Fruit fly (Drosophila melanogaster): ENCODE measurements around the gene CG3587.

CG3587 gene

DNA sequence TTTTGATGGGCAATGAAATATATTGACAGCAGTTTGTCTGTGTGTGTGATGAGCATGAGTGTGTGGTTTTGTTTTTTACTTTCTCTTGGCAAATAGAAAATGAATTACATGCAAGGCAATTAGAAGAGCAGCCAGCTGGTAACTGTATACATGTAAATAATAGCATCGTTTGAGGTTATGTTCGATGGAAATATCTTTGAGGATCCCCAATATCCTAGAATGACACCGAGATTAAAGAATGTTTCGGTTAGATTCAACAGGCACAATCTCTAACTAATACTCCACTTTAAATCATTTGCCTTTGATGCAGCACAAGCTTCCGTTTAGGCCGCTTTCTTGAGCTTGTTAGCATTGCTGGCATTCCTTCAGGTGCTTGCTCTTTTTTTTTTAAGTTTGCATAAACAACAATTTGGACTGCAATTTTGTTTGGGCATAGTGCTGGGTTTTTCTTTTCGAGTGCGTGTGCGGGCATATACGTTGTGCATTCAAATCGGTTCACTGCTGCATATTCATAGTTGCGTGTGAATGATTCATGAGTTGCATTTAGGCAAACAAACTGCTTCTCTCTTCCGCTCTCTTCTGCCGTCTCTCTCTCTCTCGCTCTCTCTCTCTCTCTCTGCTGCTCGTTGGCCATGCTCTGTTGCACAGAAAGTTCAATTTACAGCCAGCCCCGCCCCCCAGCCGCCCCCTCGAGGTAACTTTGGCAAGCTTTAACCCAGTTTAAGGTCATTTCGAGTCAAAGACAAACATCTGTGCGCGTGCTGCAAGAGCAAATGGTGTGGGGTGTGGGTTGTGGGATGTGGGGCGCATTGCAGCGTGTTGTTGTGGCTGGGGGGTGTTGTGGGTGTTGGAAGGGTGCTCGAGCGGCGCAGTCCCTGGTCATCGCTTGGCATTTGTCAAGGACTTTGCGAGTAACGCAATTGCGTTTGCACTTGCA, 24.6 kb downstream of the CG3587 start:
- peak; percentile 35; the same call in 1 of the 2 replicates for TF ChIP-seq Ets98B (GFP tag; IDR thresholded peaks at IDR 0.05)
- no peak for TF ChIP-seq CG15710 (tag; optimal IDR thresholded peaks at IDR 0.05)
- TF ChIP-seq EcR (GFP tag; optimal IDR thresholded peaks at IDR 0.05) = peak; percentile 66
- no peak for TF ChIP-seq CG10348 (GFP tag; IDR thresholded peaks at IDR 0.05)
- 0 out of 3 replicates have a peak, but pooled peaks have one; percentile 12 for TF ChIP-seq fd96Ca (GFP tag; IDR thresholded peaks at IDR 0.05)
- peak; percentile 22 for TF ChIP-seq CG13204 (GFP tag; optimal IDR thresholded peaks at IDR 0.05)
- TF ChIP-seq gl (tag; optimal IDR thresholded peaks at IDR 0.05) = no peak
- no peak for TF ChIP-seq Pif1A (GFP tag; optimal IDR thresholded peaks at IDR 0.05)
- TF ChIP-seq rn (GFP tag; IDR thresholded peaks at IDR 0.05) = no peak
- TF ChIP-seq CG9948 (tag; optimal IDR thresholded peaks at IDR 0.05) = no peak
- TF ChIP-seq D1 (tag; optimal IDR thresholded peaks at IDR 0.05) = no peak
- no peak for TF ChIP-seq Pif1B (GFP tag; optimal IDR thresholded peaks at IDR 0.05)
- 0 out of 2 replicates have a peak, but pooled peaks have one; percentile 34 for TF ChIP-seq CG32121 (GFP tag; IDR thresholded peaks at IDR 0.05)

DNA sequence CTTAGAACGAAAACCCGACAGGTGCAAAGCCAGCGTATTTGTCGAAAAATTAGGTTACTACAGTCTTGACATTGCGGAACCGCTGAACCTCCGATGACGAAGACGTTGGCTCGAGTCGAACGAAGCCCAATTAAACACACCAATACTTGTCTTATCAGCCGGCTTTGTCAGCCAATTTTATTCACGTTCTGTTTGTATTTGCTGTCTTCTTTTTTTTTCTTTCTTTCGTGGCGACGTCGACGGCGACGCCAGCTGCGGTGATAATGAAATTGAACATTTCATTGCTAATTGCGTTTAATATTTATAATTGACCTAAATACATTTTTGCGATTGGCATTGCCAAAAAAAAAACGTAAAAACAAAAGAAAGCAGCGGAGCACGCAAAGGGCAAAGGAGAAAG, 25.4 kb downstream of the CG3587 start:
- TF ChIP-seq CG34367 (tag; optimal IDR thresholded peaks at IDR 0.05) (no peak), CG13204 (GFP tag; optimal IDR thresholded peaks at IDR 0.05) (no peak), CG9948 (tag; optimal IDR thresholded peaks at IDR 0.05) (no peak), CG12605 (GFP tag; IDR thresholded peaks at IDR 0.05) (no peak), Pif1B (GFP tag; optimal IDR thresholded peaks at IDR 0.05) (no peak), fd96Ca (GFP tag; IDR thresholded peaks at IDR 0.05) (no peak), CG8301 (tag; optimal IDR thresholded peaks at IDR 0.05) (no peak), EcR (GFP tag; optimal IDR thresholded peaks at IDR 0.05) (no peak), CG17806 (tag; optimal IDR thresholded peaks at IDR 0.05) (no peak), CG10348 (GFP tag; IDR thresholded peaks at IDR 0.05) (no peak), Snoo (tag; optimal IDR thresholded peaks at IDR 0.05) (no peak), CG4496 (GFP tag; IDR thresholded peaks at IDR 0.05) (no peak), D1 (tag; optimal IDR thresholded peaks at IDR 0.05) (no peak), CG15710 (tag; optimal IDR thresholded peaks at IDR 0.05) (no peak), Pif1A (GFP tag; optimal IDR thresholded peaks at IDR 0.05) (no peak), CG8159 (tag; optimal IDR thresholded peaks at IDR 0.05) (no peak), gl (tag; optimal IDR thresholded peaks at IDR 0.05) (no peak), rn (GFP tag; IDR thresholded peaks at IDR 0.05) (no peak)

DNA sequence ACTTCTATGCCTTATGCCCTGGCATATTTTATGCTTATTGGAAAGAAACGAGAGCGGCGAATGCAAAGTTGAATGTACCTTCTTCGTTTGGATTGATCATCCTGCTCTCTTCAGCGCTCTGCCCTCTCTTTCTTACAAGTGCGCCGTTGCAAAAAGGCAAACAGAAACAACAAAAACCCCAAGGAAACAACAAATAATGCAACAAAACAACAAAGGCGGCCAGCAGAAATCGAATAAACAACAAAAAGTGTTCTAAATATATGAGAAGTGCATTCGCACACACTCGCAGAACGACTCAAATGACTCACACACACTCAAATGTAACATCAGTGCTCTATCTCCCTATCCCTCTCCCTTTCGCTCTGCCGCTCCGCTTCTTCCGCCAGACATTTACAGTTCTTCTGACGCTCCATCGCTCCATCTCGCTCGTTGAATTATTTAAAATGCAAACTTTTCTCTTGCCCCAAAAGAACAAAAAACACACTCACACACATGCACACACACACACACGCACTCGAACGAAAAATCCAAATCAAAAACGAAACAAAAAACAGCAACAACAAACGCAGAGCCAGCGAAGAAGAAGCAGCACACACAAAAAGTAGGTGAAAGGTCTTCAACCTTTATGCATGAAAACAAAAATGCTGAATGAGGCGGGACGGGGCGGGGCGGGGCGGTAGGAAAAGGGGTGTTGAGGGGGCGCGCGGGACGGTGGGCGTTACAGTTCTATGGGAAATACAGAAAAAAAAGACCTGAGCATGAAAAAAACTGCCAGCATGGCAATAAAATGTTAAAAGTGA, 26.1 kb downstream of the CG3587 start:
- TF ChIP-seq fd96Ca (GFP tag; IDR thresholded peaks at IDR 0.05) (peak; percentile 65; the same call in 2 of the 3 replicates), CG32121 (GFP tag; IDR thresholded peaks at IDR 0.05) (peak; percentile 33; the same call in 1 of the 2 replicates), CG12605 (GFP tag; IDR thresholded peaks at IDR 0.05) (peak; percentile 81), rn (GFP tag; IDR thresholded peaks at IDR 0.05) (0 out of 2 replicates have a peak, but pooled peaks have one; percentile 26), Pif1B (GFP tag; optimal IDR thresholded peaks at IDR 0.05) (no peak), CG15710 (tag; optimal IDR thresholded peaks at IDR 0.05) (no peak), CG8159 (tag; optimal IDR thresholded peaks at IDR 0.05) (no peak), D1 (tag; optimal IDR thresholded peaks at IDR 0.05) (no peak), Ets98B (GFP tag; IDR thresholded peaks at IDR 0.05) (peak; percentile 58), Pif1A (GFP tag; optimal IDR thresholded peaks at IDR 0.05) (peak; percentile 38), CG4496 (GFP tag; IDR thresholded peaks at IDR 0.05) (peak; percentile 82), CG8301 (tag; optimal IDR thresholded peaks at IDR 0.05) (peak; percentile 64), CG14655 (GFP tag; optimal IDR thresholded peaks at IDR 0.05) (peak; percentile 66), CG9948 (tag; optimal IDR thresholded peaks at IDR 0.05) (peak; percentile 3), CG10348 (GFP tag; IDR thresholded peaks at IDR 0.05) (no peak), EcR (GFP tag; optimal IDR thresholded peaks at IDR 0.05) (peak; percentile 73), Snoo (tag; optimal IDR thresholded peaks at IDR 0.05) (no peak), CG34367 (tag; optimal IDR thresholded peaks at IDR 0.05) (no peak), CG13204 (GFP tag; optimal IDR thresholded peaks at IDR 0.05) (no peak), gl (tag; optimal IDR thresholded peaks at IDR 0.05) (no peak), CG17806 (tag; optimal IDR thresholded peaks at IDR 0.05) (no peak)

DNA sequence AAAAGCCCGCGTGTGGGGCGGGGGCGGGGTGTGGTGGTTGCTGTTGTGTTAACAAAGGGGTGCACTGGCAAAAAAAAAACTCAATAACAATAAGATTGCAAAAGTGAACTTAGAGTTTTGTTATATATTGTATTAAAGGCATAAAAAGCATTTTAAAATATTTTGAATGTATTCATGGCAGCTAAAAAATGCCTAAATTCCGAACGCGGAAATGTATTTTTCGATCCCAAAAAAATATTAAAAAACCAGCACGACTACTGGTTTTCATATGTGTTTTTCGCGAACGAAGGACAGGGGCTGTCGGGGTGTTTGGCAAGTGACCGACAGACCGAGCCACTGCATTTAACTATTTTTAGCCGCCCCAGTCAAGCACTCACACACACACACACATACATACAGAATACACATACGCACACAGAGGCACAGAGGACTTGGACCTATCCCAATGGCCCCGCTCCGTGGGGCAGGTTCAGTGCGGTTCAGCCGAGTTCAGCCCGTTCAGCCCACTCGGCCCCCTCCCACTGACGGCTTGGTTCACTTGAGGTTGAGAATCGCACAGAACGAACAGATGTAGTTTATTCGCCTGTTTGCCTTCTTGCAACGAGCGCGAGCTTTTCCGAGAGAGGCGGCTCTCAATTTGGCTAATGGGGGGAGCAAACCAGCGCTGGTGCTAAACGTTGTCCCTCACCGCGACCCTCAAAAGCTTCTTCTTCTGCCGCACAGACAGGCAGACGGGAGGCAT, 26.8 kb downstream of the CG3587 start:
- TF ChIP-seq CG9948 (tag; optimal IDR thresholded peaks at IDR 0.05) (peak; percentile 7), CG12605 (GFP tag; IDR thresholded peaks at IDR 0.05) (0 out of 2 replicates have a peak, but pooled peaks have one; percentile 4), Pif1B (GFP tag; optimal IDR thresholded peaks at IDR 0.05) (no peak), Pif1A (GFP tag; optimal IDR thresholded peaks at IDR 0.05) (no peak), Snoo (tag; optimal IDR thresholded peaks at IDR 0.05) (no peak), fd96Ca (GFP tag; IDR thresholded peaks at IDR 0.05) (peak; percentile 48; the same call in 2 of the 3 replicates), rn (GFP tag; IDR thresholded peaks at IDR 0.05) (peak; percentile 14; the same call in 1 of the 2 replicates), D1 (tag; optimal IDR thresholded peaks at IDR 0.05) (no peak), EcR (GFP tag; optimal IDR thresholded peaks at IDR 0.05) (peak; percentile 65), CG8301 (tag; optimal IDR thresholded peaks at IDR 0.05) (peak; percentile 61), CG8159 (tag; optimal IDR thresholded peaks at IDR 0.05) (peak; percentile 41), Ets98B (GFP tag; IDR thresholded peaks at IDR 0.05) (peak; percentile 50), CG4496 (GFP tag; IDR thresholded peaks at IDR 0.05) (peak; percentile 67), CG13204 (GFP tag; optimal IDR thresholded peaks at IDR 0.05) (peak; percentile 37), gl (tag; optimal IDR thresholded peaks at IDR 0.05) (no peak), CG34367 (tag; optimal IDR thresholded peaks at IDR 0.05) (no peak), CG14655 (GFP tag; optimal IDR thresholded peaks at IDR 0.05) (peak; percentile 45), CG10348 (GFP tag; IDR thresholded peaks at IDR 0.05) (no peak), CG15710 (tag; optimal IDR thresholded peaks at IDR 0.05) (peak; percentile 15), CG17806 (tag; optimal IDR thresholded peaks at IDR 0.05) (peak; percentile 8), CG32121 (GFP tag; IDR thresholded peaks at IDR 0.05) (peak; percentile 73)

Measured in whole organism, pupa.